Worm (Caenorhabditis elegans) whole organism, L1 larva: Measurements from ENCODE around the gene F47E1.4.
"Not testable (repeated sequence)": the region's sequence is repeated elsewhere in the genome, so short reads cannot be mapped to it uniquely, and the experiment has no call there.

Source experiments
- C16A3.4 ChIP-seq: fragments of 150-350 bp; optimal IDR thresholded peaks from 2 replicates; lab custom pipeline; 2014; ENCODE audit warnings: missing biosample characterization, missing genetic modification characterization
- Y116A8C.19 ChIP-seq: sonication (generic microtip); optimal IDR thresholded peaks from 2 replicates; lab custom pipeline; 2016; ENCODE audit warnings: missing compliant biosample characterization, missing genetic modification characterization, borderline replicate concordance
- aha-1 ChIP-seq: fragments of 150-350 bp; optimal IDR thresholded peaks from 2 replicates; lab custom pipeline; 2014; ENCODE audit warnings: missing biosample characterization, missing genetic modification characterization
- blmp-1 ChIP-seq: fragments of 150-350 bp; optimal IDR thresholded peaks from 2 replicates; lab custom pipeline; 2014; ENCODE audit warnings: missing biosample characterization, missing genetic modification characterization
- ceh-90 ChIP-seq: sonication (generic microtip); optimal IDR thresholded peaks from 2 replicates; lab custom pipeline; 2016; ENCODE audit warnings: missing genetic modification characterization, missing compliant biosample characterization
- ces-1 ChIP-seq: fragments of 150-350 bp; optimal IDR thresholded peaks from 2 replicates; lab custom pipeline; 2014; ENCODE audit warnings: missing biosample characterization, missing genetic modification reagents, missing genetic modification characterization
- dpl-1 ChIP-seq, 3 experiments: fragments of 150-350 bp in 2 of 3; sonication (generic microtip) in 1 of 3; optimal IDR thresholded peaks; 2 replicates each; lab custom pipeline; 2014 to 2017; ENCODE audit warnings: missing biosample characterization in 3 of 3, missing genetic modification characterization in 3 of 3, missing genetic modification reagents in 3 of 3
- efl-1 ChIP-seq, 4 experiments: fragments of 150-350 bp; optimal IDR thresholded peaks in 3 of 4; peaks in 1 of 4; 1 replicate in 1 of 4; 2 replicates in 3 of 4; lab custom pipeline; 2014; ENCODE audit warnings: missing biosample characterization in 2 of 4, missing genetic modification characterization in 2 of 4, missing genetic modification reagents in 2 of 4
- elt-3 ChIP-seq, 6 experiments: fragments of 150-350 bp in 1 of 6; sonication (generic microtip); optimal IDR thresholded peaks; 2 replicates each; lab custom pipeline; 2017 to 2018; ENCODE audit warnings: missing biosample characterization in 6 of 6, missing genetic modification characterization in 6 of 6, inconsistent platforms in 1 of 6
- fkh-8 ChIP-seq: sonication (generic microtip); optimal IDR thresholded peaks from 2 replicates; lab custom pipeline; 2016; ENCODE audit warnings: mild to moderate bottlenecking, missing genetic modification characterization, missing compliant biosample characterization
- hlh-17 ChIP-seq: fragments of 200-800 bp; sonication (Bioruptor generic); optimal IDR thresholded peaks from 2 replicates; lab custom pipeline; 2018; ENCODE audit warnings: missing genetic modification characterization, mild to moderate bottlenecking, missing compliant biosample characterization, moderate library complexity, borderline replicate concordance
- hlh-4 ChIP-seq: sonication (generic microtip); optimal IDR thresholded peaks from 2 replicates; lab custom pipeline; 2016; ENCODE audit warnings: mild to moderate bottlenecking, missing genetic modification characterization, missing compliant biosample characterization
- irx-1 ChIP-seq: sonication (generic microtip); optimal IDR thresholded peaks from 2 replicates; lab custom pipeline; 2016; ENCODE audit warnings: missing genetic modification characterization, missing compliant biosample characterization
- jun-1 ChIP-seq: fragments of 150-350 bp; optimal IDR thresholded peaks from 2 replicates; lab custom pipeline; 2014; ENCODE audit warnings: missing biosample characterization, missing genetic modification reagents, missing genetic modification characterization
- lin-13 ChIP-seq: fragments of 150-350 bp; optimal IDR thresholded peaks from 2 replicates; lab custom pipeline; 2014; ENCODE audit warnings: missing biosample characterization, missing genetic modification reagents, missing genetic modification characterization
- lin-14 ChIP-seq: fragments of 200-800 bp; sonication (Bioruptor generic); optimal IDR thresholded peaks from 2 replicates; lab custom pipeline; 2018; ENCODE audit warnings: mild to moderate bottlenecking, missing genetic modification characterization, moderate library complexity, missing compliant biosample characterization
- lin-15B ChIP-seq: fragments of 150-350 bp; sonication (generic microtip); optimal IDR thresholded peaks from 3 replicates; lab custom pipeline; 2014; ENCODE audit warnings: missing biosample characterization, missing genetic modification characterization
- lin-35 ChIP-seq, 2 experiments: fragments of 150-350 bp; optimal IDR thresholded peaks; 2 replicates each; lab custom pipeline; 2014; ENCODE audit warnings: missing biosample characterization in 2 of 2, missing genetic modification characterization in 2 of 2, missing genetic modification reagents in 2 of 2
- lir-3 ChIP-seq: sonication (generic microtip); optimal IDR thresholded peaks from 2 replicates; lab custom pipeline; 2016; ENCODE audit warnings: mild to moderate bottlenecking, missing genetic modification characterization, moderate library complexity, missing compliant biosample characterization; ENCODE audit not compliant: poor library complexity
- lsy-2 ChIP-seq, 2 experiments: fragments of 150-350 bp; optimal IDR thresholded peaks; 2 replicates each; lab custom pipeline; 2014; ENCODE audit warnings: missing biosample characterization in 2 of 2, missing genetic modification characterization in 2 of 2
- mdl-1 ChIP-seq, 2 experiments: fragments of 150-350 bp; optimal IDR thresholded peaks; 2 replicates each; lab custom pipeline; 2014 to 2017; ENCODE audit warnings: missing biosample characterization in 2 of 2, missing genetic modification characterization in 2 of 2, inconsistent platforms in 1 of 2
- mep-1 ChIP-seq: fragments of 150-350 bp; optimal IDR thresholded peaks from 2 replicates; lab custom pipeline; 2014; ENCODE audit warnings: missing biosample characterization, missing genetic modification characterization
- nhr-11 ChIP-seq: fragments of 150-350 bp; optimal IDR thresholded peaks from 2 replicates; lab custom pipeline; 2014; ENCODE audit warnings: missing biosample characterization, missing genetic modification characterization
- nhr-19 ChIP-seq: fragments of 200-800 bp; sonication (Bioruptor generic); conservative IDR thresholded peaks from 2 replicates; pipeline ENCODE4 v1.3.6; 2022; ENCODE audit warnings: missing genetic modification characterization, missing compliant biosample characterization
- nhr-237 ChIP-seq: fragments of 150-350 bp; optimal IDR thresholded peaks from 2 replicates; lab custom pipeline; 2014; ENCODE audit warnings: missing biosample characterization, missing genetic modification characterization
- nhr-28 ChIP-seq: fragments of 150-350 bp; optimal IDR thresholded peaks from 2 replicates; lab custom pipeline; 2014; ENCODE audit warnings: missing biosample characterization, missing genetic modification characterization
- nhr-47 ChIP-seq: sonication (generic microtip); optimal IDR thresholded peaks from 2 replicates; lab custom pipeline; 2016; ENCODE audit warnings: mild to moderate bottlenecking, missing genetic modification characterization, moderate library complexity, missing compliant biosample characterization
- nhr-71 ChIP-seq: sonication (generic microtip); optimal IDR thresholded peaks from 2 replicates; lab custom pipeline; 2016; ENCODE audit warnings: mild to moderate bottlenecking, missing genetic modification characterization, moderate library complexity, missing compliant biosample characterization
- nhr-77 ChIP-seq: fragments of 150-350 bp; optimal IDR thresholded peaks from 2 replicates; lab custom pipeline; 2014; ENCODE audit warnings: missing biosample characterization, missing genetic modification characterization
- nhr-85 ChIP-seq: sonication (generic microtip); peaks from one replicate; lab custom pipeline; 2016; ENCODE audit warnings: missing genetic modification characterization, inconsistent platforms, missing compliant biosample characterization
- nhr-90 ChIP-seq: sonication (generic microtip); optimal IDR thresholded peaks from 2 replicates; lab custom pipeline; 2016; ENCODE audit warnings: mild to moderate bottlenecking, missing genetic modification characterization, missing compliant biosample characterization; ENCODE audit not compliant: poor library complexity
- pag-3 ChIP-seq: sonication (generic microtip); optimal IDR thresholded peaks from 2 replicates; lab custom pipeline; 2017; ENCODE audit warnings: missing genetic modification characterization, mild to moderate bottlenecking, missing compliant biosample characterization, antibody characterized with exemption, borderline replicate concordance; ENCODE audit not compliant: insufficient read depth
- pqm-1 ChIP-seq: sonication (generic microtip); optimal IDR thresholded peaks from 3 replicates; lab custom pipeline; 2017; ENCODE audit warnings: missing biosample characterization, missing genetic modification characterization
- rnt-1 ChIP-seq: sonication (generic microtip); optimal IDR thresholded peaks from 2 replicates; lab custom pipeline; 2016; ENCODE audit warnings: mild to moderate bottlenecking, missing genetic modification characterization, moderate library complexity, missing compliant biosample characterization
- skn-1 ChIP-seq: fragments of 150-350 bp; optimal IDR thresholded peaks from 2 replicates; lab custom pipeline; 2014; ENCODE audit warnings: missing biosample characterization, missing genetic modification characterization
- snu-23 ChIP-seq: sonication (generic microtip); optimal IDR thresholded peaks from 2 replicates; lab custom pipeline; 2016; ENCODE audit warnings: missing genetic modification characterization, missing compliant biosample characterization
- sptf-1 ChIP-seq: fragments of 150-350 bp; optimal IDR thresholded peaks from 2 replicates; lab custom pipeline; 2014; ENCODE audit warnings: missing biosample characterization, missing genetic modification characterization
- swsn-7 ChIP-seq: sonication (generic microtip); optimal IDR thresholded peaks from 2 replicates; lab custom pipeline; 2016; ENCODE audit warnings: missing genetic modification characterization, missing compliant biosample characterization
- tbx-2 ChIP-seq: sonication (generic microtip); optimal IDR thresholded peaks from 2 replicates; lab custom pipeline; 2016; ENCODE audit warnings: missing genetic modification characterization, missing compliant biosample characterization
- tlp-1 ChIP-seq: fragments of 150-350 bp; optimal IDR thresholded peaks from 2 replicates; lab custom pipeline; 2014; ENCODE audit warnings: missing biosample characterization, missing genetic modification characterization
- unc-130 ChIP-seq: fragments of 150-350 bp; optimal IDR thresholded peaks from 2 replicates; lab custom pipeline; 2017; ENCODE audit warnings: missing biosample characterization, missing genetic modification characterization, inconsistent platforms
- unc-62 ChIP-seq: fragments of 150-350 bp; optimal IDR thresholded peaks from 2 replicates; lab custom pipeline; 2014; ENCODE audit warnings: missing biosample characterization, missing genetic modification reagents, missing genetic modification characterization
- unc-86 ChIP-seq: sonication (generic microtip); optimal IDR thresholded peaks from 2 replicates; lab custom pipeline; 2016; ENCODE audit warnings: missing genetic modification characterization, missing compliant biosample characterization
- unc-98 ChIP-seq: fragments of 200-800 bp; sonication (Bioruptor generic); IDR thresholded peaks from 2 replicates; pipeline ENCODE4 v1.3.6; 2022; ENCODE audit warnings: missing genetic modification characterization, missing compliant biosample characterization
- ztf-11 ChIP-seq, 2 experiments: sonication (generic microtip); optimal IDR thresholded peaks; 2 replicates each; lab custom pipeline; 2016 to 2017; ENCODE audit warnings: missing genetic modification characterization in 2 of 2, missing biosample characterization in 1 of 2, missing compliant biosample characterization in 1 of 2
- ztf-4 ChIP-seq: fragments of 150-350 bp; optimal IDR thresholded peaks from 2 replicates; lab custom pipeline; 2014; ENCODE audit warnings: missing biosample characterization, missing genetic modification characterization

F47E1.4 gene

DNA sequence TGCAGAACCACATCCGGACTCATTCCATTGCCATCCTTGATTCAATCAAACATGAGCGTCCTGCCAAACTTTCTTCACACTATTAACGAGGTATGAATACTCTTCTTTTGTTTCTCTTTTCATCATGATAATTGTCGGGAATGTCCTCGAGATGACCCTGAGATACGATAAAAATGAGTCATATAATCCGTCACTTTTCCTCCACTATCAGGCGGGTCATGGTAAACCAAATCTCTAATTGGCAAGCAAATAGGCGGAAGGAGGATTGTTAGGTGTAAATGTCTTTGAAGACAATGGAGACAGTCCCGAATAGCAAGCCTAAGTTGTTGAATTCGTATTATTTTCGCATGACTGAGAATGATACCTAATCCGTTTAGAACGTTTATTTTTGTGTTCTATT lies 26.0 kb downstream of the F47E1.4 start:
- no peak for TF ChIP-seq nhr-28 (tag; lab: Kevin White, UChicago)
- no peak for TF ChIP-seq sptf-1
- no peak for TF ChIP-seq pag-3 (tag; lab: Kevin White, UChicago)
- peak; percentile 75 for TF ChIP-seq nhr-85
- no peak for TF ChIP-seq ces-1
- TF ChIP-seq lin-14 (GFP tag; lab: Kevin White, UChicago) = peak; percentile 42
- no peak for TF ChIP-seq fkh-8
- no peak for TF ChIP-seq dpl-1 (GFP tag; optimal IDR thresholded peaks at IDR 0.05; lab: Kevin White, UChicago)
- TF ChIP-seq Y116A8C.19 (tag; lab: Kevin White, UChicago) = no peak
- no peak for TF ChIP-seq mep-1 (tag; lab: Kevin White, UChicago)
- TF ChIP-seq lsy-2 (tag; optimal IDR thresholded peaks at IDR 0.05; lab: Kevin White, UChicago) = no peak
- TF ChIP-seq blmp-1 (tag; lab: Kevin White, UChicago) = peak; percentile 60
- no peak for TF ChIP-seq aha-1 (tag; lab: Kevin White, UChicago)

ce11 chrX:9089536-9089935 lies 26.9 kb downstream of the F47E1.4 start:
- TF ChIP-seq nhr-77 (tag; lab: Kevin White, UChicago) = no peak
- no peak for TF ChIP-seq elt-3 (tag; optimal IDR thresholded peaks at IDR 0.05; lab: Kevin White, UChicago)
- no peak for TF ChIP-seq ceh-90
- no peak for TF ChIP-seq nhr-237 (tag; lab: Kevin White, UChicago)
- no peak for TF ChIP-seq nhr-85
- TF ChIP-seq ztf-11 (tag; optimal IDR thresholded peaks at IDR 0.05; lab: Kevin White, UChicago) = no peak
- TF ChIP-seq lir-3 (tag; lab: Kevin White, UChicago) = no peak
- no peak for TF ChIP-seq nhr-19 (GFP tag; lab: Robert Waterston, UW)
- no peak for TF ChIP-seq lin-13
- no peak for TF ChIP-seq aha-1 (tag; lab: Kevin White, UChicago)
- no peak for TF ChIP-seq mdl-1 (tag; optimal IDR thresholded peaks at IDR 0.05; lab: Kevin White, UChicago)
- TF ChIP-seq nhr-71 (tag; lab: Kevin White, UChicago) = no peak
- TF ChIP-seq hlh-4 (tag; lab: Kevin White, UChicago) = no peak
- no peak for TF ChIP-seq irx-1 (tag; lab: Kevin White, UChicago)
- no peak for TF ChIP-seq C16A3.4 (tag; lab: Kevin White, UChicago)
- TF ChIP-seq jun-1 (tag; lab: Kevin White, UChicago) = no peak

- TF ChIP-seq efl-1 (optimal IDR thresholded peaks at IDR 0.05; lab: Kevin White, UChicago) = not testable (repeated sequence)
- peak in 1 of 2 experiments; percentile 79 for TF ChIP-seq efl-1 (GFP tag; optimal IDR thresholded peaks at IDR 0.05 in 1 of 2; lab: Kevin White, UChicago)
Observed at ce11 chrX:9090562-9090961, 27.9 kb downstream of the F47E1.4 start.

ce11 chrX:9091380-9091779 lies 28.8 kb downstream of the F47E1.4 start:
- TF ChIP-seq ztf-4 (no peak), nhr-71 (tag; lab: Kevin White, UChicago) (peak; percentile 76), unc-98 (no peak), tlp-1 (tag; lab: Kevin White, UChicago) (no peak), lin-14 (GFP tag; lab: Kevin White, UChicago) (peak; percentile 63), ceh-90 (no peak), tbx-2 (peak; percentile 6), nhr-47 (tag; lab: Kevin White, UChicago) (peak; percentile 78), skn-1 (tag; lab: Kevin White, UChicago) (peak; percentile 10), hlh-17 (no peak), ztf-11 (tag; optimal IDR thresholded peaks at IDR 0.05; lab: Kevin White, UChicago) (no peak), pqm-1 (no peak), rnt-1 (tag; lab: Kevin White, UChicago) (peak; percentile 77), nhr-28 (tag; lab: Kevin White, UChicago) (no peak), unc-130 (tag; lab: Kevin White, UChicago) (peak; percentile 64), unc-62 (GFP tag; lab: Kevin White, UChicago) (no peak), lin-15B (tag; lab: Kevin White, UChicago) (no peak), nhr-90 (tag; lab: Kevin White, UChicago) (peak; percentile 7), fkh-8 (peak; percentile 49), lin-35 (GFP tag; optimal IDR thresholded peaks at IDR 0.05; lab: Kevin White, UChicago) (peak; percentile 1 to 65), nhr-11 (no peak), hlh-4 (tag; lab: Kevin White, UChicago) (no peak), snu-23 (GFP tag; lab: Kevin White, UChicago) (peak; percentile 78), dpl-1 (GFP tag; optimal IDR thresholded peaks at IDR 0.05; lab: Kevin White, UChicago) (peak in 1 of 3 experiments; percentile 9), swsn-7 (tag; lab: Kevin White, UChicago) (peak; percentile 57), unc-86 (tag; lab: Kevin White, UChicago) (no peak)
